Fruit fly (Drosophila melanogaster): ENCODE results near the gene Gyc89Da.

The Gyc89Da gene

DNA sequence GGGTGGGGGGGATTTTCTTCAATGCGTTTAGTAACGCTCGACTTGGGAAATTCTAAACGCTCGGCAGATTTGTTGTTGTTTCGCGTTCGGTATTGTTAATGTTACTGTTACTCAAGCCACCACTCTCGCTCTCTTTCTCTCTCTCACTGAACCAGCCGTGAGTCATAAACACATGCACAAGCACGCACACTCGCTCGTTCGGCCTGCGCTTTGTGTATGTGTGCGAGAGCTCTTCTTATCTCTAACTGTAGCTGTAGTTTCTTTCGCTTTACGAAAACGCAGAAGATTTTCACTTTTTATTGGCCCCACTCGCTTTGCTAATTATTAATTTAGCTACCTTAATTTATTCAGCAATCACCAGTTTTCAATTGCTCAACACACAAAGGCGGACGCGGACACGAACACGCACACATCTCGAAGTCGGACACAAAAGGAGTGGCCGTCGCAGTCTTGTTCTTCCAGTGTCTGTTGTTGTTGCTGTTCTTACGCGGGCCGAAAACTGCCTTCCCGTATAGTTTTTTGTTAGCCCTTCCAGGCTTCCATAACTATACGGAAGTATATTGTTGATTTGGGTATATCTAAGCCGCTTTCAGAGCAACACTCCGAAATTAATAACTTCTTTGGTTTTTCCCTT is 19.3 kb upstream of the Gyc89Da start:
- TF ChIP-seq dl (GFP tag; optimal IDR thresholded peaks at IDR 0.05; ENCODE audit: insufficient read depth in 1 of 2, partially characterized antibody in 2 of 2) (peak; percentile 13 to 50), lola (GFP tag; optimal IDR thresholded peaks at IDR 0.05) (no peak), Rel (GFP tag; optimal IDR thresholded peaks at IDR 0.05) (no peak), Rel (tag; optimal IDR thresholded peaks at IDR 0.05) (peak; percentile 52), CG32264 (GFP tag; optimal IDR thresholded peaks at IDR 0.05) (no peak), Hr83 (GFP tag; optimal IDR thresholded peaks at IDR 0.05; ENCODE audit: poor library complexity, severe bottlenecking) (no peak), Myc (optimal IDR thresholded peaks at IDR 0.05) (no peak), psq (GFP tag; optimal IDR thresholded peaks at IDR 0.05) (peak; percentile 15), Dif (GFP tag; optimal IDR thresholded peaks at IDR 0.05; ENCODE audit: partially characterized antibody) (peak; percentile 67), Jra (GFP tag; optimal IDR thresholded peaks at IDR 0.05) (peak; percentile 90), CrebA (GFP tag; optimal IDR thresholded peaks at IDR 0.05; ENCODE audit: borderline replicate concordance) (no peak), OdsH (GFP tag; optimal IDR thresholded peaks at IDR 0.05) (no peak), CG9705 (GFP tag; optimal IDR thresholded peaks at IDR 0.05) (no peak), brk (GFP tag; optimal IDR thresholded peaks at IDR 0.05) (no peak), N (GFP tag; optimal IDR thresholded peaks at IDR 0.05) (peak; percentile 36), dsf (GFP tag; optimal IDR thresholded peaks at IDR 0.05; ENCODE audit: borderline replicate concordance) (no peak), usp (GFP tag; optimal IDR thresholded peaks at IDR 0.05) (no peak), Dfd (GFP tag; optimal IDR thresholded peaks at IDR 0.05) (no peak), woc (GFP tag; optimal IDR thresholded peaks at IDR 0.05) (no peak)

DNA sequence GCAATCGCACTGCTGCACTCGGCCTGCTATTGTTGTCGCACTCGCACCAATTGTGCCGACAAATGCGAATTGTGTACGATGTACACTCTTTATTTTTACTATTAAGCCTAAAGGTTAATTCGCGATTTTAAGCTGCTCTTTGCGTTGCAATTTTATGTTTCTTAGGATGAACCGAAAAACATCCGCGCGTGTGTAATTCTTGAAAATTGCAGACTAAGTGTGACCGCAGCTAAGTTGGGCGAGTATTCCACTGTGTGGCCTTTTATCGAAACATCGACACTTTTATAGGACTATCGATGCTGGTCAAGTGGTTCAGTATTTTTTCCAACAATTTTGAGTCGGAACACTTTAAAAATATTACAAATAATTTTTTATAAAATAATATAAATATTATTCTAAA is 18.8 kb upstream of the Gyc89Da start, which contains the start of gene Pak3:
Pak3 (minus strand) TSS at position 225 of the 400 bp plus-strand sequence.
- TF ChIP-seq Hr83 (GFP tag; optimal IDR thresholded peaks at IDR 0.05; ENCODE audit: poor library complexity, severe bottlenecking) = peak; percentile 58
- no peak for TF ChIP-seq Abd-B (GFP tag; optimal IDR thresholded peaks at IDR 0.05)
- TF ChIP-seq HLH106 (tag; optimal IDR thresholded peaks at IDR 0.05) = no peak
- TF ChIP-seq CrebA (GFP tag; optimal IDR thresholded peaks at IDR 0.05; ENCODE audit: borderline replicate concordance) = no peak
- TF ChIP-seq Dfd (GFP tag; optimal IDR thresholded peaks at IDR 0.05) = no peak
- TF ChIP-seq Rel (GFP tag; optimal IDR thresholded peaks at IDR 0.05) = no peak
- TF ChIP-seq Rel (tag; optimal IDR thresholded peaks at IDR 0.05) = peak; percentile 8
- TF ChIP-seq Vsx2 (GFP tag; optimal IDR thresholded peaks at IDR 0.05; ENCODE audit: partially characterized antibody) = peak; percentile 48

DNA sequence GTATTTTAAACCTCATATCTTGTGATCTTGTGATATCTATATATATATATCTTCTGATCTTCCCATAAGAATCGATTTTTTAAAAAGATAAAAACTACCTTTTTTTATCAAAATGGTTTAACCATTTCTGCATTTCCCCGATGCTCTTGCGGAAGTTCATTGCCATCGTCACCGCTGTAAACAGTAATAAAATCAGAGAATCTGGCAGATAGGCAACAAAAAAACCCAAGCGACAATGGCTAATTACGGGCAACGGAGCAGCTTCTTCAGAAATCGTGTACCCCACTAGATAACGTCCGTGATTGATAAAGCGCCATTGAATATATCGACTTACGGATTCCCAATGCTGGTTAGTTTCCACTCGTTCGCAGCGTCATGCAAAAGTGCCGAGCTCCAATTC is 18.2 kb upstream of the Gyc89Da start, which contains the start of gene CG10405:
CG10405 (plus strand) TSS at position 301 of the 400 bp plus-strand sequence.
- TF ChIP-seq OdsH (GFP tag; optimal IDR thresholded peaks at IDR 0.05) (no peak), sage (GFP tag; optimal IDR thresholded peaks at IDR 0.05) (no peak), CrebA (GFP tag; optimal IDR thresholded peaks at IDR 0.05; ENCODE audit: borderline replicate concordance) (no peak), Mio (GFP tag; optimal IDR thresholded peaks at IDR 0.05) (no peak), dsf (GFP tag; optimal IDR thresholded peaks at IDR 0.05; ENCODE audit: borderline replicate concordance) (no peak), dl (GFP tag; optimal IDR thresholded peaks at IDR 0.05; ENCODE audit: insufficient read depth in 1 of 2, partially characterized antibody in 2 of 2) (no peak), Sp1 (GFP tag; optimal IDR thresholded peaks at IDR 0.05) (no peak)

DNA sequence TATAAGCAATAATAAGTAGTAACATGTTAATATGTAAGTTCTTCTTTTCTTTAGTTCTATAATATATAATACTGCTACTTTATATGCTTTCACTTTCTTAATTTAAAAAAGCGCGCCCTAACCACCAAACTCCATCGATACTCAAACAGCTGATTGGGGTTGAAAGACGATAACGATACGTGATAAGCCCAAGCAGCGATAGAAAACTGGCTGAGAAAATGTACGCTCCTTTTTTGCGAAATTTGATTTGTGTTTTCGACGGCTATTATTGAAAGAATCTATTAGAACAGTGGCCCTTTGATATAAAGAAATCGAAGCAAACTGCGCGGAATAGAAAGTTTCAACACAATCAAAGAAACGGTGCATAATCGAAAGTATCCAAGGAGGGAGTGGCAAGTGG is 16.5 kb upstream of the Gyc89Da start, which contains the start of gene CG14883:
CG14883 (plus strand) TSS at position 178 of the 400 bp plus-strand sequence.
- no peak for TF ChIP-seq ey (GFP tag; optimal IDR thresholded peaks at IDR 0.05)
- no peak for TF ChIP-seq Mio (GFP tag; optimal IDR thresholded peaks at IDR 0.05)
- TF ChIP-seq N (GFP tag; optimal IDR thresholded peaks at IDR 0.05) = no peak
- TF ChIP-seq Vsx2 (GFP tag; optimal IDR thresholded peaks at IDR 0.05; ENCODE audit: partially characterized antibody) = no peak
- no peak for TF ChIP-seq OdsH (GFP tag; optimal IDR thresholded peaks at IDR 0.05)

DNA sequence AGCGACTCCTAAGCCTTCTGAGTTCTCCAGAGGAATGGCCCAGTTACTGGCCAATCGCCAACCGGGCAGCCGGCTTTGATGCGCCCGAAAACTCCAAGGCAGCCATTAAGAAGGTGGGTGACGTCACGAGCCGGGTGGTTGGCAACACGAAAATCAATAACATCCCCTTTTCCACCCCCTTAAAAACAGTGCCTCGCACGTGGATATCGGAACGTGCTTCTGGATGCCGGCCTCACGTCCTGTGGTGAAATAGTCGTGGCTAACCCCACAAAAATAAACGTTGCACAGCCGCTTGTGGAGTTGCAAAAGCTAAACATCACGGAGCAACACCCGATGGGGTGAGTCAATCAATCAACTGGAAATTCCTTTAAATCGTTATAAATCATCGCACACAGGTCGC is 15.8 kb upstream of the Gyc89Da start:
- no peak for TF ChIP-seq lola (GFP tag; optimal IDR thresholded peaks at IDR 0.05)
- no peak for TF ChIP-seq tai (GFP tag; optimal IDR thresholded peaks at IDR 0.05)

DNA sequence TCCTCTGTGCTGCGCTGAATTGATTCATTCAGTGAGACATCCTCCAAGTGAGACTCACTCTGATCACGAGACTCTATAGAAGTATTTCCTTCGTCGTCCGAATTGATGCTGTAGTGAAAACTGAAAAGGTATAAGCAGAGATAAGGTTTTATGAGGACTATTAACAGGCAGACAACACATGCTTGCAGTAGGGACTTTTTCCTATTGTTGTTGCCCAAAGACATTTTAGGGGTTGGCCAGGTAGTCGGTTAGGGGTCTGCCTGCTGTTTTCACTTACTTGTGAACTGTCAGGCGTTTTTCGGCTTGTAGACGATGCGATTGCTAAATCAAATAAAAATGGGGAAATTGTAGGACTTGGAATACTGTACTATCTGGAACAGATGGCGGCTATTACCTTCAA is 3.8 kb upstream of the Gyc89Da start:
- TF ChIP-seq CG32264 (GFP tag; optimal IDR thresholded peaks at IDR 0.05) (no peak), dsf (GFP tag; optimal IDR thresholded peaks at IDR 0.05; ENCODE audit: borderline replicate concordance) (no peak), tai (GFP tag; optimal IDR thresholded peaks at IDR 0.05) (no peak), Mio (GFP tag; optimal IDR thresholded peaks at IDR 0.05) (no peak), Hr78 (GFP tag; optimal IDR thresholded peaks at IDR 0.05) (no peak), Myc (optimal IDR thresholded peaks at IDR 0.05) (no peak), foxo (GFP tag; optimal IDR thresholded peaks at IDR 0.05) (no peak), HLH106 (tag; optimal IDR thresholded peaks at IDR 0.05) (no peak), h (GFP tag; optimal IDR thresholded peaks at IDR 0.05) (no peak), Dif (GFP tag; optimal IDR thresholded peaks at IDR 0.05; ENCODE audit: partially characterized antibody) (no peak), Jra (GFP tag; optimal IDR thresholded peaks at IDR 0.05) (no peak), GATAd (GFP tag; optimal IDR thresholded peaks at IDR 0.05) (no peak)
